Fruit fly (Drosophila melanogaster): ENCODE measurements around the gene CG17264.

DNA sequence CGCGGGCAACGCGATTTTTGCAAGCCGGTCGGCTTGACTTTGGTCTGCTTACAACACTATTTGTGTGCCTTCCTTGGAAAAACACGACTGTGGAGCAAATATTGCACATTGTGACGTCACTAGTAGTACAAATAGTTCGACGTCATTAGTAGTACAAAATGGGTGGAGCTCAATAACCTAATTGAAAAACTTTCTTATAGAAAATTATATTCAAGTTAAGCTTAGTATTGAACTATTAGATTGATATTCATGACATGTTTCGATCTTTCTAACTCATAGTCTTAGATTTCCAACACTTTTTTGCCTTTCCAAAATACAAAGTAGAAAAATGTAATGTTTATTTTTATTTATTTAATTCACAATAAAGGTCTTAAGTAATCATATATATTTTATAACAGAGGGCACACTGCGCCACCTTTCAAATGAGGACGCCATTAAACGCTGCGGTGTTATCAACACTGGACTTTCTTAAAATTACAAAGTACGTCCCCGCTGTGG lies 45.8 kb upstream of the CG17264 start, which contains the start of the genes Rrp1 and gammaTub23C:
- peak; percentile 92 for TF ChIP-seq CG8159 (tag; optimal IDR thresholded peaks at IDR 0.05)
- peak; percentile 80 for TF ChIP-seq CG34367 (tag; optimal IDR thresholded peaks at IDR 0.05)
- peak; percentile 82 for TF ChIP-seq CG4496 (GFP tag; IDR thresholded peaks at IDR 0.05)
- no peak for TF ChIP-seq Pif1A (GFP tag; optimal IDR thresholded peaks at IDR 0.05)
- peak; percentile 87 for TF ChIP-seq CG15710 (tag; optimal IDR thresholded peaks at IDR 0.05)
